Worm (Caenorhabditis elegans): Measurements from ENCODE around the gene F41G3.10.

DNA sequence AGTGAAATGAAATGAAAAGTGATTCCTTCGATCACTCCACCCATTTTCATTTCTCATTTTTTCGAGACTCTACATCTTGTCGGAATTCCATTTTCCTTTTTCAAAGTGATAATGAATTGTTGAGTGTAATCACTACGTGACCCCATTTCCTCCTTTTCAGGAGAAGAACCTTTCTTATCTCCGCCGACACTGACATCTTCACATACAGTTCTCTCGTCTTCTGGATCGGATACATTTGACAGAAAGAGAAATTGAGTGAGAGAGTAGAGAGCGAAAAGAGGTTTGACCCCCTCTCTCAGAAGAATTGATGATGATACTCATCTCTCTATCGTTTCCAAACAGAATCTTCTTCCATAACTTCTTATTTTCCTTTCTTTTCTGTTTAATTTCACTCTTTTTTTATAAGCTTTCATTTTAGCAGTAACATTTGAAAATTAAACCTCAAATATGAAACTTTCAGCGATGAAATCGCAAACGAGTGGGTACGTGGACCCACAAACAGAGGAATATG, 35.4 kb downstream of the F41G3.10 start, which contains the start of gene dpy-2:
- TF ChIP-seq repo-1 (tag; optimal IDR thresholded peaks at IDR 0.05): no peak
- no peak for TF ChIP-seq bed-2 (GFP tag; IDR thresholded peaks at IDR 0.05)
- no peak for TF ChIP-seq F33H1.4 (GFP tag; IDR thresholded peaks at IDR 0.05)
- TF ChIP-seq madf-6 (GFP tag; IDR thresholded peaks at IDR 0.05): no peak
- TF ChIP-seq hmg-1.2 (GFP tag; IDR thresholded peaks at IDR 0.05): no peak
- no peak for TF ChIP-seq B0336.3 (GFP tag; IDR thresholded peaks at IDR 0.05)
- no peak for TF ChIP-seq pbrm-1 (GFP tag; IDR thresholded peaks at IDR 0.05)

Measured in whole organism, young adult.